Worm (Caenorhabditis elegans) whole organism, midembryonic: ENCODE data around the gene Y54G2A.38.

Source experiments
- T22C8.4 ChIP-seq: fragments of 200-800 bp; sonication (Bioruptor generic); IDR thresholded peaks from 2 replicates; pipeline ENCODE4 v1.3.6; 2022; ENCODE audit warnings: missing genetic modification characterization, missing compliant biosample characterization
- cog-1 ChIP-seq: sonication (generic microtip); optimal IDR thresholded peaks from 2 replicates; lab custom pipeline; 2016; ENCODE audit warnings: missing genetic modification characterization, missing compliant biosample characterization
- flt-1 ChIP-seq: fragments of 200-800 bp; sonication (Bioruptor generic); IDR thresholded peaks from 2 replicates; pipeline ENCODE4 v1.3.6; 2022; ENCODE audit warnings: missing genetic modification characterization, missing compliant biosample characterization
- klf-2 ChIP-seq: fragments of 200-800 bp; sonication (Bioruptor generic); conservative IDR thresholded peaks from 2 replicates; pipeline ENCODE4 v1.3.6; 2022; ENCODE audit warnings: missing genetic modification reagents, missing genetic modification characterization, missing compliant biosample characterization
- ref-1 ChIP-seq: fragments of 200-800 bp; sonication (Bioruptor generic); conservative IDR thresholded peaks from 2 replicates; pipeline ENCODE4 v1.3.6; 2022; ENCODE audit warnings: missing genetic modification reagents, missing genetic modification characterization, missing compliant biosample characterization
- tab-1 ChIP-seq: fragments of 200-800 bp; sonication (Bioruptor generic); IDR thresholded peaks from 2 replicates; pipeline ENCODE4 v1.3.6; 2022; ENCODE audit warnings: missing genetic modification characterization, missing compliant biosample characterization
- ztf-29 ChIP-seq: fragments of 200-800 bp; sonication (Bioruptor generic); IDR thresholded peaks from 2 replicates; pipeline ENCODE4 v1.3.6; 2022; ENCODE audit warnings: missing genetic modification reagents, missing genetic modification characterization, missing compliant biosample characterization

DNA sequence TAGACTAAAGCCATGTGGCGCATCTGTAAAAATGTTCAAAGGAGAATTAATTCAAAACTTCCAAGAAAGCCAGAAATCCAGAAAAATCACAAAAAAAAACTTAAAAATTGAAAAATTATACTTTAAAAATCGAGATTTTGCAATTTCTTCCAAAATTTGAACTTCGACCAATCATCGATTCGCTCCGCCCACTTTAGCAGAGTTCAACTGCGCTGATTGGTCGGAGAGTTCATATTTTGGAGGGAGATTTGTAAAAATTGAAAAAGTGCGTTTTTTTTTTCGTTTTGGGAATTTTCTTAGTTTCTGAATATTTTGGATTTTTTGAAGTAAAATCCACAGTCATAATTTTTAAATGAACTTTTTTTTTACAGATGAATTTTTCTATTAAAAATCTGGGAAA is 34.7 kb downstream of the Y54G2A.38 start:
- TF ChIP-seq ztf-29 (GFP tag; lab: Robert Waterston, UW) (no peak), tab-1 (GFP tag; lab: Robert Waterston, UW) (no peak), flt-1 (GFP tag; lab: Robert Waterston, UW) (no peak), cog-1 (tag; lab: Kevin White, UChicago) (no peak), T22C8.4 (GFP tag; lab: Robert Waterston, UW) (no peak), klf-2 (GFP tag; lab: Robert Waterston, UW) (no peak), ref-1 (no peak)
